Fruit fly (Drosophila melanogaster) whole organism, prepupa: ENCODE data around the gene CG11162.
A peak's percentile ranks its signal among the peaks of the same experiment; 100 is the strongest.

ENCODE experiments used
- Blimp-1 ChIP-seq: fragments of 200-800 bp; sonication (Bioruptor generic); optimal IDR thresholded peaks from 3 replicates; lab custom pipeline; 2017; ENCODE audit warnings: missing biosample characterization, missing genetic modification characterization, mild to moderate bottlenecking, moderate library complexity, missing genetic modification reagents
- CG10631 ChIP-seq: fragments of 200-800 bp; sonication (Bioruptor generic); optimal IDR thresholded peaks from 2 replicates; lab custom pipeline; 2016; ENCODE audit warnings: missing biosample characterization, missing genetic modification characterization
- CG10669 ChIP-seq: fragments of 200-800 bp; sonication (Bioruptor generic); optimal IDR thresholded peaks from 3 replicates; lab custom pipeline; 2018; ENCODE audit warnings: missing biosample characterization, mild to moderate bottlenecking, missing genetic modification characterization, moderate library complexity
- CG11294 ChIP-seq: fragments of 200-800 bp; sonication (Bioruptor generic); IDR thresholded peaks from 2 replicates; pipeline ENCODE4 v1.3.6; 2022; ENCODE audit warnings: missing biosample characterization, missing genetic modification characterization
- CG11762 ChIP-seq: fragments of 200-800 bp; sonication (Bioruptor generic); optimal IDR thresholded peaks from 3 replicates; lab custom pipeline; 2016; ENCODE audit warnings: missing biosample characterization, missing genetic modification characterization; ENCODE audit not compliant: insufficient read depth
- CG11902 ChIP-seq: fragments of 200-800 bp; sonication (Bioruptor generic); optimal IDR thresholded peaks from 3 replicates; lab custom pipeline; 2016; ENCODE audit warnings: missing biosample characterization, missing genetic modification characterization
- CG15336 ChIP-seq: fragments of 200-800 bp; sonication (Bioruptor generic); IDR thresholded peaks from 2 replicates; pipeline ENCODE4 v1.3.6; 2022; ENCODE audit warnings: missing biosample characterization, missing genetic modification characterization
- CG1621 ChIP-seq: fragments of 200-800 bp; sonication (Bioruptor generic); optimal IDR thresholded peaks from 3 replicates; lab custom pipeline; 2018; ENCODE audit warnings: missing biosample characterization, mild to moderate bottlenecking, missing genetic modification characterization
- CG3032 ChIP-seq: fragments of 200-800 bp; optimal IDR thresholded peaks from 2 replicates; lab custom pipeline; 2019; ENCODE audit warnings: missing biosample characterization, mild to moderate bottlenecking, missing genetic modification characterization, moderate library complexity
- CG31627 ChIP-seq: fragments of 200-800 bp; sonication (Bioruptor generic); optimal IDR thresholded peaks from 3 replicates; lab custom pipeline; 2016; ENCODE audit warnings: missing biosample characterization, missing genetic modification characterization
- CG32006 ChIP-seq: fragments of 200-800 bp; sonication (Bioruptor generic); optimal IDR thresholded peaks from 3 replicates; lab custom pipeline; 2017; ENCODE audit warnings: missing biosample characterization, mild to moderate bottlenecking, missing genetic modification characterization
- CG3919 ChIP-seq: fragments of 200-800 bp; sonication (Bioruptor generic); optimal IDR thresholded peaks from 3 replicates; lab custom pipeline; 2016; ENCODE audit warnings: missing biosample characterization, missing genetic modification characterization
- CG4318 ChIP-seq: fragments of 200-800 bp; sonication (Bioruptor generic); optimal IDR thresholded peaks from 3 replicates; lab custom pipeline; 2017; ENCODE audit warnings: missing biosample characterization, mild to moderate bottlenecking, missing genetic modification characterization
- CG6163 ChIP-seq: fragments of 200-800 bp; sonication (Bioruptor generic); IDR thresholded peaks from 3 replicates; pipeline ENCODE4 v1.3.6; 2022; ENCODE audit warnings: missing biosample characterization, missing genetic modification characterization
- CG6276 ChIP-seq: fragments of 200-800 bp; sonication (Bioruptor generic); optimal IDR thresholded peaks from 2 replicates; lab custom pipeline; 2017; ENCODE audit warnings: missing biosample characterization, mild to moderate bottlenecking, missing genetic modification characterization
- CG6792 ChIP-seq: fragments of 200-800 bp; sonication (Bioruptor generic); optimal IDR thresholded peaks from 3 replicates; lab custom pipeline; 2016; ENCODE audit warnings: missing biosample characterization, missing genetic modification characterization
- CG8319 ChIP-seq: fragments of 200-800 bp; sonication (Bioruptor generic); optimal IDR thresholded peaks from 3 replicates; lab custom pipeline; 2016; ENCODE audit warnings: missing biosample characterization, missing genetic modification characterization
- CG8632 ChIP-seq: fragments of 200-800 bp; sonication (Bioruptor generic); optimal IDR thresholded peaks from 3 replicates; lab custom pipeline; 2016; ENCODE audit warnings: missing biosample characterization, missing genetic modification characterization
- CG9139 ChIP-seq: fragments of 200-800 bp; sonication (Bioruptor generic); optimal IDR thresholded peaks from 3 replicates; lab custom pipeline; 2017; ENCODE audit warnings: missing biosample characterization, mild to moderate bottlenecking, missing genetic modification characterization
- Eip75B ChIP-seq: fragments of 200-800 bp; sonication (Bioruptor generic); optimal IDR thresholded peaks from 3 replicates; lab custom pipeline; 2016; ENCODE audit warnings: missing biosample characterization, missing genetic modification characterization
- Eip78C ChIP-seq: fragments of 200-800 bp; sonication (Bioruptor generic); peaks from one replicate; lab custom pipeline; 2016; ENCODE audit warnings: missing biosample characterization, missing genetic modification characterization
- Eip93F ChIP-seq: fragments of 200-800 bp; sonication (Bioruptor generic); optimal IDR thresholded peaks from 2 replicates; lab custom pipeline; 2016; ENCODE audit warnings: missing biosample characterization, mild to moderate bottlenecking, missing genetic modification characterization
- Ets21C ChIP-seq: fragments of 200-800 bp; sonication (Bioruptor generic); optimal IDR thresholded peaks from 3 replicates; lab custom pipeline; 2016; ENCODE audit warnings: missing biosample characterization, missing genetic modification characterization
- Ets96B ChIP-seq: fragments of 200-800 bp; optimal IDR thresholded peaks from 2 replicates; lab custom pipeline; 2019; ENCODE audit warnings: missing biosample characterization, mild to moderate bottlenecking, missing genetic modification characterization, moderate library complexity
- Hr39 ChIP-seq: fragments of 200-800 bp; sonication (Bioruptor generic); optimal IDR thresholded peaks from 2 replicates; lab custom pipeline; 2016; ENCODE audit warnings: missing biosample characterization, missing genetic modification characterization
- Hr4 ChIP-seq: fragments of 200-800 bp; sonication (Bioruptor generic); optimal IDR thresholded peaks from 3 replicates; lab custom pipeline; 2016; ENCODE audit warnings: missing biosample characterization, missing genetic modification characterization
- Lpt ChIP-seq: fragments of 200-800 bp; sonication (Bioruptor generic); optimal IDR thresholded peaks from 3 replicates; lab custom pipeline; 2016; ENCODE audit warnings: missing biosample characterization, missing genetic modification characterization
- Met ChIP-seq: fragments of 200-800 bp; sonication (Bioruptor generic); optimal IDR thresholded peaks from 3 replicates; lab custom pipeline; 2016; ENCODE audit warnings: missing biosample characterization, missing genetic modification characterization
- OdsH ChIP-seq: fragments of 200-800 bp; sonication (Bioruptor generic); optimal IDR thresholded peaks from 3 replicates; lab custom pipeline; 2016; ENCODE audit warnings: missing biosample characterization, missing genetic modification characterization
- Smox ChIP-seq: fragments of 200-800 bp; sonication (Bioruptor generic); optimal IDR thresholded peaks from 3 replicates; lab custom pipeline; 2016; ENCODE audit warnings: missing biosample characterization, missing genetic modification characterization
- Sox14 ChIP-seq: fragments of 200-800 bp; sonication (Bioruptor generic); optimal IDR thresholded peaks from 3 replicates; lab custom pipeline; 2016; ENCODE audit warnings: missing biosample characterization, missing genetic modification characterization
- Sox15 ChIP-seq: fragments of 200-800 bp; sonication (Bioruptor generic); optimal IDR thresholded peaks from 3 replicates; lab custom pipeline; 2016; ENCODE audit warnings: missing biosample characterization, missing genetic modification characterization
- achi ChIP-seq: fragments of 200-800 bp; sonication (Bioruptor generic); optimal IDR thresholded peaks from 3 replicates; lab custom pipeline; 2016; ENCODE audit warnings: missing biosample characterization, missing genetic modification characterization
- acj6 ChIP-seq: fragments of 200-800 bp; sonication (Bioruptor generic); optimal IDR thresholded peaks from 3 replicates; lab custom pipeline; 2016; ENCODE audit warnings: missing biosample characterization, missing genetic modification characterization
- cyc ChIP-seq: fragments of 200-800 bp; sonication (Bioruptor generic); optimal IDR thresholded peaks from 3 replicates; lab custom pipeline; 2016; ENCODE audit warnings: missing biosample characterization, missing genetic modification characterization
- dsx ChIP-seq: fragments of 200-800 bp; optimal IDR thresholded peaks from 3 replicates; lab custom pipeline; 2019; ENCODE audit warnings: missing biosample characterization, mild to moderate bottlenecking, missing genetic modification characterization, moderate library complexity; ENCODE audit not compliant: poor library complexity, severe bottlenecking
- eg ChIP-seq: fragments of 200-800 bp; sonication (Bioruptor generic); IDR thresholded peaks from 3 replicates; pipeline ENCODE4 v1.3.6; 2022; ENCODE audit warnings: missing biosample characterization, missing genetic modification characterization
- esn ChIP-seq: fragments of 200-800 bp; sonication (Bioruptor generic); optimal IDR thresholded peaks from 2 replicates; lab custom pipeline; 2016; ENCODE audit warnings: missing biosample characterization, mild to moderate bottlenecking, missing genetic modification characterization, moderate library complexity
- fd59A ChIP-seq: fragments of 200-800 bp; sonication (Bioruptor generic); optimal IDR thresholded peaks from 2 replicates; lab custom pipeline; 2017; ENCODE audit warnings: missing biosample characterization, mild to moderate bottlenecking, missing genetic modification characterization, missing genetic modification reagents
- fd85E ChIP-seq: fragments of 200-800 bp; sonication (Bioruptor generic); optimal IDR thresholded peaks from 3 replicates; lab custom pipeline; 2016; ENCODE audit warnings: missing biosample characterization, missing genetic modification characterization
- fkh ChIP-seq: fragments of 200-800 bp; sonication (Bioruptor generic); optimal IDR thresholded peaks from 3 replicates; lab custom pipeline; 2017; ENCODE audit warnings: missing biosample characterization, mild to moderate bottlenecking, missing genetic modification characterization, moderate library complexity
- pdm3 ChIP-seq: fragments of 200-800 bp; sonication (Bioruptor generic); optimal IDR thresholded peaks from 3 replicates; lab custom pipeline; 2016; ENCODE audit warnings: missing biosample characterization, missing genetic modification characterization
- salr ChIP-seq, 2 experiments: fragments of 200-800 bp; sonication (Bioruptor generic); optimal IDR thresholded peaks; 3 replicates each; lab custom pipeline; 2016 to 2018; ENCODE audit warnings: missing biosample characterization in 2 of 2, missing genetic modification characterization in 2 of 2, mild to moderate bottlenecking in 1 of 2
- spab ChIP-seq: fragments of 200-800 bp; sonication (Bioruptor generic); optimal IDR thresholded peaks from 2 replicates; lab custom pipeline; 2017; ENCODE audit warnings: missing biosample characterization, mild to moderate bottlenecking, missing genetic modification characterization, missing genetic modification reagents
- ss ChIP-seq, 2 experiments: fragments of 200-800 bp; sonication (Bioruptor generic); optimal IDR thresholded peaks; 2 replicates in 1 of 2; 3 replicates in 1 of 2; lab custom pipeline; 2017 to 2018; ENCODE audit warnings: mild to moderate bottlenecking in 2 of 2, missing biosample characterization in 2 of 2, missing genetic modification characterization in 2 of 2, moderate library complexity in 1 of 2
- svp ChIP-seq: fragments of 200-800 bp; sonication (Bioruptor generic); peaks from one replicate; lab custom pipeline; 2016; ENCODE audit warnings: missing biosample characterization, missing genetic modification characterization
- topi ChIP-seq: fragments of 200-800 bp; sonication (Bioruptor generic); optimal IDR thresholded peaks from 3 replicates; lab custom pipeline; 2016; ENCODE audit warnings: missing biosample characterization, missing genetic modification characterization
- vri ChIP-seq: fragments of 200-800 bp; sonication (Bioruptor generic); optimal IDR thresholded peaks from 3 replicates; lab custom pipeline; 2016; ENCODE audit warnings: missing biosample characterization, mild to moderate bottlenecking, missing genetic modification characterization

The CG11162 gene

dm6 chrX:13643961-13644360 lies 32.7 kb upstream of the CG11162 start (continued):
- TF ChIP-seq acj6 (peak; percentile 65), Ets21C (GFP tag; lab: Kevin White, UChicago) (peak; percentile 36), Hr39 (peak; percentile 76), vri (GFP tag; lab: Kevin White, UChicago) (peak; percentile 42), CG3919 (GFP tag; lab: Kevin White, UChicago) (peak; percentile 73), dsx (GFP tag; lab: Kevin White, UChicago) (no peak), eg (GFP tag; lab: Robert Waterston, UW) (peak; percentile 60; the same call in 2 of the 3 replicates), Lpt (GFP tag; lab: Kevin White, UChicago) (no peak)

dm6 chrX:13644696-13645393 lies 31.8 kb upstream of the CG11162 start:
- TF ChIP-seq Sox15 (GFP tag; lab: Kevin White, UChicago) (no peak), Met (GFP tag; lab: Kevin White, UChicago) (peak; percentile 21), Eip78C (GFP tag; lab: Kevin White, UChicago) (peak; percentile 77), Eip75B (peak; percentile 35), pdm3 (GFP tag; lab: Kevin White, UChicago) (peak; percentile 8), topi (GFP tag; lab: Kevin White, UChicago) (peak; percentile 30), Blimp-1 (GFP tag; lab: Kevin White, UChicago) (no peak), CG6792 (GFP tag; lab: Kevin White, UChicago) (no peak), Ets96B (tag; lab: Kevin White, UChicago) (peak; percentile 32), CG6163 (peak; percentile 49; the same call in 1 of the 3 replicates), Smox (GFP tag; lab: Kevin White, UChicago) (no peak), CG11294 (GFP tag; lab: Robert Waterston, UW) (no peak), CG15336 (GFP tag; lab: Robert Waterston, UW) (peak; percentile 38; the same call in 1 of the 2 replicates), fkh (peak; percentile 51), vri (GFP tag; lab: Kevin White, UChicago) (no peak), CG8319 (GFP tag; lab: Kevin White, UChicago) (peak; percentile 4), CG11902 (GFP tag; lab: Kevin White, UChicago) (no peak), CG32006 (GFP tag; lab: Kevin White, UChicago) (no peak), Hr4 (GFP tag; lab: Kevin White, UChicago) (no peak), Hr39 (no peak), CG9139 (GFP tag; lab: Kevin White, UChicago) (peak; percentile 90), ss (GFP tag; optimal IDR thresholded peaks at IDR 0.05; lab: Kevin White, UChicago) (peak; percentile 87 to 89), CG3032 (tag; lab: Kevin White, UChicago) (peak; percentile 15), CG10669 (GFP tag; lab: Kevin White, UChicago) (no peak), Lpt (GFP tag; lab: Kevin White, UChicago) (peak; percentile 0), Eip93F (GFP tag; lab: Kevin White, UChicago) (peak; percentile 71), svp (GFP tag; lab: Kevin White, UChicago) (peak; percentile 59), OdsH (no peak), salr (GFP tag; optimal IDR thresholded peaks at IDR 0.05; lab: Kevin White, UChicago) (peak in 1 of 2 experiments; percentile 0), CG6276 (GFP tag; lab: Kevin White, UChicago) (peak; percentile 62), CG11762 (no peak), CG31627 (no peak), achi (GFP tag; lab: Kevin White, UChicago) (peak; percentile 8), CG8632 (GFP tag; lab: Kevin White, UChicago) (peak; percentile 33), fd59A (GFP tag; lab: Kevin White, UChicago) (no peak), CG4318 (no peak), esn (GFP tag; lab: Kevin White, UChicago) (no peak), spab (GFP tag; lab: Kevin White, UChicago) (peak; percentile 50), cyc (GFP tag; lab: Kevin White, UChicago) (no peak), dsx (GFP tag; lab: Kevin White, UChicago) (peak; percentile 57), CG10631 (GFP tag; lab: Kevin White, UChicago) (no peak), fd85E (GFP tag; lab: Kevin White, UChicago) (no peak), Sox14 (GFP tag; lab: Kevin White, UChicago) (no peak), CG1621 (tag; lab: Kevin White, UChicago) (peak; percentile 31)
